Worm (Caenorhabditis elegans) whole organism, L2 larva: ENCODE measurements around the gene age-1.

ENCODE experiments used
- R02D3.7 ChIP-seq: fragments of 150-350 bp; optimal IDR thresholded peaks from 2 replicates; lab custom pipeline; 2014; ENCODE audit warnings: missing biosample characterization, missing genetic modification characterization
- aly-2 ChIP-seq: fragments of 150-350 bp; optimal IDR thresholded peaks from 2 replicates; lab custom pipeline; 2014; ENCODE audit warnings: missing biosample characterization, missing genetic modification characterization
- ama-1 ChIP-seq: fragments of 150-350 bp; optimal IDR thresholded peaks from 2 replicates; lab custom pipeline; 2018; ENCODE audit warnings: inconsistent platforms
- blmp-1 ChIP-seq: sonication (generic microtip); optimal IDR thresholded peaks from 2 replicates; lab custom pipeline; 2017; ENCODE audit warnings: missing genetic modification characterization, mild to moderate bottlenecking, missing compliant biosample characterization, antibody characterized with exemption, moderate library complexity; ENCODE audit not compliant: insufficient read depth
- ceh-16 ChIP-seq: fragments of 150-350 bp; optimal IDR thresholded peaks from 2 replicates; lab custom pipeline; 2014; ENCODE audit warnings: missing biosample characterization, missing genetic modification characterization
- dmd-4 ChIP-seq: sonication (generic microtip); optimal IDR thresholded peaks from 2 replicates; lab custom pipeline; 2017; ENCODE audit warnings: missing biosample characterization, missing genetic modification characterization
- elt-3 ChIP-seq: sonication (generic microtip); optimal IDR thresholded peaks from 2 replicates; lab custom pipeline; 2017; ENCODE audit warnings: missing biosample characterization, missing genetic modification characterization
- lin-39 ChIP-seq: fragments of 150-350 bp; optimal IDR thresholded peaks from 2 replicates; lab custom pipeline; 2014; ENCODE audit warnings: missing biosample characterization, missing genetic modification reagents, missing genetic modification characterization
- mdl-1 ChIP-seq, 2 experiments: fragments of 150-350 bp in 1 of 2; sonication (generic microtip) in 1 of 2; optimal IDR thresholded peaks; 2 replicates each; lab custom pipeline; 2017; ENCODE audit warnings: missing biosample characterization in 2 of 2, missing genetic modification characterization in 2 of 2
- nhr-10 ChIP-seq: sonication (generic microtip); optimal IDR thresholded peaks from 2 replicates; lab custom pipeline; 2017; ENCODE audit warnings: missing biosample characterization, missing genetic modification characterization
- nhr-11 ChIP-seq: fragments of 150-350 bp; optimal IDR thresholded peaks from 2 replicates; lab custom pipeline; 2014; ENCODE audit warnings: missing biosample characterization, missing genetic modification characterization
- nhr-25 ChIP-seq: fragments of 150-350 bp; sonication (generic microtip); optimal IDR thresholded peaks from 3 replicates; lab custom pipeline; 2014; ENCODE audit warnings: missing biosample characterization, missing genetic modification characterization
- snpc-4 ChIP-seq: fragments of 150-350 bp; optimal IDR thresholded peaks from 2 replicates; lab custom pipeline; 2014; ENCODE audit warnings: missing biosample characterization, missing genetic modification characterization
- ztf-11 ChIP-seq: sonication (generic microtip); optimal IDR thresholded peaks from 2 replicates; lab custom pipeline; 2017; ENCODE audit warnings: missing biosample characterization, missing genetic modification characterization

DNA sequence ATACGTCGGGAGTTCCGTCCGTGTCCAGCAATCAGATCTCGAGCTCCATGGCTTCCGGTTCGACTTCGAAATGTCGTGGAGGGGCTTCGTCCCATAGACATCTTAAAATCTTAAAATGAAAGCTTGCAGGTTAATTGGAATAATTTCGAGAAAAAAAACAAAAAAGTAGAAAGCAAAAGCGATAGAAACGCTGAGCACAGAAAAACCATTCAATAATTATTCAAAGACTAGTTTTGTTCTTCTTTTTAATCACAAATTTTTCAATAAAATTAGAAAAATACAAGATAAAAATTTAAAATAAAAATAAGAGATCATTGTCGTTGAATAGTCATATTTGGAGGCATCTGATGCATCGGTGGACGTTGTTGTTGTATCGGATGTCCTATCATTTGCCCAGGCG is at the start of gene age-1:
- TF ChIP-seq elt-3, result no peak
- TF ChIP-seq dmd-4 (tag; lab: Kevin White, UChicago), result no peak
- TF ChIP-seq mdl-1 (tag; optimal IDR thresholded peaks at IDR 0.05; lab: Kevin White, UChicago), result no peak
- TF ChIP-seq blmp-1 (tag; lab: Kevin White, UChicago), result no peak
- no peak for TF ChIP-seq ama-1 (lab: Kevin White, UChicago)
- no peak for TF ChIP-seq R02D3.7 (tag; lab: Kevin White, UChicago)
- no peak for TF ChIP-seq ztf-11 (tag; lab: Kevin White, UChicago)
- TF ChIP-seq nhr-11 (tag; lab: Kevin White, UChicago), result no peak
- no peak for TF ChIP-seq aly-2
- no peak for TF ChIP-seq snpc-4 (tag; lab: Kevin White, UChicago)
- no peak for TF ChIP-seq lin-39 (tag; lab: Kevin White, UChicago)
- TF ChIP-seq ceh-16 (tag; lab: Kevin White, UChicago), result no peak
- no peak for TF ChIP-seq nhr-25 (tag; lab: Kevin White, UChicago)
- no peak for TF ChIP-seq nhr-10
